Worm (Caenorhabditis elegans): ENCODE measurements around the gene ptd-2.

The ptd-2 gene

ce11 chrV:9273587-9273986, 23.6 kb downstream of the ptd-2 start (continued):
- TF ChIP-seq mdl-1 (tag; optimal IDR thresholded peaks at IDR 0.05) = peak; percentile 79 to 83
- TF ChIP-seq lsy-2 (tag; optimal IDR thresholded peaks at IDR 0.05) = peak; percentile 62 to 71
- no peak for TF ChIP-seq dmd-8 (GFP tag; IDR thresholded peaks at IDR 0.05)

- TF ChIP-seq dmd-6 (GFP tag; IDR thresholded peaks at IDR 0.05) = no peak
- TF ChIP-seq zip-2 (tag; optimal IDR thresholded peaks at IDR 0.05) = no peak
- TF ChIP-seq egl-43 (GFP tag; IDR thresholded peaks at IDR 0.05) = no peak
- peak; percentile 21; the same call in 1 of the 2 replicates for TF ChIP-seq ceh-20 (GFP tag; IDR thresholded peaks at IDR 0.05)
- peak in 1 of 2 experiments; percentile 52 for TF ChIP-seq mdl-1 (tag; optimal IDR thresholded peaks at IDR 0.05)
- TF ChIP-seq Y105C5A.15 (GFP tag; IDR thresholded peaks at IDR 0.05) = no peak
- no peak for TF ChIP-seq aly-2 (tag; optimal IDR thresholded peaks at IDR 0.05)
- TF ChIP-seq unc-62 (GFP tag; optimal IDR thresholded peaks at IDR 0.05 in 1 of 2) = peak in 1 of 2 experiments; percentile 89
- TF ChIP-seq unc-62 (tag; optimal IDR thresholded peaks at IDR 0.05) = no peak
- no peak for TF ChIP-seq dmd-8 (GFP tag; IDR thresholded peaks at IDR 0.05)
- TF ChIP-seq aha-1 (tag) = peak; percentile 76
- TF ChIP-seq mes-2 (tag; optimal IDR thresholded peaks at IDR 0.05; ENCODE audit: poor library complexity, severe bottlenecking) = no peak
- TF ChIP-seq T26A8.4 (GFP tag; IDR thresholded peaks at IDR 0.05) = no peak
- TF ChIP-seq nhr-10 (tag; optimal IDR thresholded peaks at IDR 0.05) = no peak
- peak; percentile 23 for TF ChIP-seq nhr-48 (tag; optimal IDR thresholded peaks at IDR 0.05)
Observed at ce11 chrV:9274127-9275042, 24.4 kb downstream of the ptd-2 start.

ce11 chrV:9282110-9282509, 32.1 kb downstream of the ptd-2 start, which contains the start of gene hlh-10:
TSS of gene hlh-10 (minus strand) at chrV:9282210.
- TF ChIP-seq nhr-6 (tag; optimal IDR thresholded peaks at IDR 0.05) = no peak
- TF ChIP-seq Y48G9A.11 (GFP tag; IDR thresholded peaks at IDR 0.05) = no peak
- TF ChIP-seq nhr-25 (tag; optimal IDR thresholded peaks at IDR 0.05; ENCODE audit: borderline replicate concordance, insufficient read depth) = no peak
- no peak for TF ChIP-seq dpl-1 (GFP tag; optimal IDR thresholded peaks at IDR 0.05)
- TF ChIP-seq skn-1 (tag; optimal IDR thresholded peaks at IDR 0.05) = no peak
- no peak for TF ChIP-seq mxl-2 (GFP tag; conservative IDR thresholded peaks at IDR 0.05)
- TF ChIP-seq saeg-2 (GFP tag; IDR thresholded peaks at IDR 0.05) = no peak
- no peak for TF ChIP-seq rbr-2 (tag; optimal IDR thresholded peaks at IDR 0.05)
- TF ChIP-seq aha-1 (tag) = no peak
- no peak for TF ChIP-seq mdl-1 (tag; optimal IDR thresholded peaks at IDR 0.05)
- TF ChIP-seq ces-1 (GFP tag; optimal IDR thresholded peaks at IDR 0.05) = no peak
- TF ChIP-seq daf-12 (tag; optimal IDR thresholded peaks at IDR 0.05) = no peak
- no peak for TF ChIP-seq lin-13 (GFP tag; optimal IDR thresholded peaks at IDR 0.05)
- TF ChIP-seq egl-27 (tag; optimal IDR thresholded peaks at IDR 0.05) = no peak
- TF ChIP-seq pha-4 (GFP tag; IDR thresholded peaks at IDR 0.05) = no peak
- no peak for TF ChIP-seq pha-4 (tag; optimal IDR thresholded peaks at IDR 0.05)

ce11 chrV:9283452-9283851, 33.4 kb downstream of the ptd-2 start:
- TF ChIP-seq Y105C5A.15 (GFP tag; IDR thresholded peaks at IDR 0.05) (no peak), aly-2 (tag; optimal IDR thresholded peaks at IDR 0.05) (no peak), nhr-102 (tag; optimal IDR thresholded peaks at IDR 0.05) (no peak), F49E8.2 (tag; optimal IDR thresholded peaks at IDR 0.05; ENCODE audit: borderline replicate concordance) (no peak), R02D3.7 (tag; optimal IDR thresholded peaks at IDR 0.05) (no peak), ceh-28 (tag; optimal IDR thresholded peaks at IDR 0.05) (no peak), ces-1 (GFP tag; optimal IDR thresholded peaks at IDR 0.05) (no peak), lim-7 (GFP tag; IDR thresholded peaks at IDR 0.05) (no peak), gei-8 (GFP tag; optimal IDR thresholded peaks at IDR 0.05) (no peak), attf-4 (tag; optimal IDR thresholded peaks at IDR 0.05) (no peak), nhr-77 (tag; optimal IDR thresholded peaks at IDR 0.05) (no peak), ceh-32 (tag; optimal IDR thresholded peaks at IDR 0.05; ENCODE audit: poor library complexity) (no peak), dve-1 (tag; optimal IDR thresholded peaks at IDR 0.05; ENCODE audit: insufficient read depth) (no peak), egl-43 (GFP tag; IDR thresholded peaks at IDR 0.05) (no peak), mep-1 (tag; optimal IDR thresholded peaks at IDR 0.05) (no peak), ceh-44 (GFP tag; IDR thresholded peaks at IDR 0.05) (no peak)

Measured in whole organism, L4 larva.